Fruit fly (Drosophila melanogaster) whole organism, adult: Measurements from ENCODE around the gene Schip1.

Experiments
- CG11617 ChIP-seq: fragments of 200-800 bp; sonication (Bioruptor generic); optimal IDR thresholded peaks from 2 replicates; lab custom pipeline; 2017; ENCODE audit warnings: mild to moderate bottlenecking, missing biosample characterization, missing genetic modification reagents, missing genetic modification characterization
- CG12768 ChIP-seq: fragments of 200-800 bp; sonication (Bioruptor generic); optimal IDR thresholded peaks from 2 replicates; lab custom pipeline; 2017; ENCODE audit warnings: missing biosample characterization, missing genetic modification characterization, mild to moderate bottlenecking, moderate library complexity, missing genetic modification reagents
- CG14711 ChIP-seq: fragments of 200-800 bp; sonication (Bioruptor generic); optimal IDR thresholded peaks from 2 replicates; lab custom pipeline; 2018; ENCODE audit warnings: missing biosample characterization, mild to moderate bottlenecking, missing genetic modification characterization, moderate library complexity
- CG1620 ChIP-seq: fragments of 200-800 bp; sonication (Bioruptor generic); optimal IDR thresholded peaks from 2 replicates; lab custom pipeline; 2016; ENCODE audit warnings: missing biosample characterization, missing genetic modification characterization
- CG33017 ChIP-seq: fragments of 200-800 bp; sonication (Bioruptor generic); optimal IDR thresholded peaks from 2 replicates; lab custom pipeline; 2018; ENCODE audit warnings: missing biosample characterization, mild to moderate bottlenecking, missing genetic modification characterization, moderate library complexity
- CG5204 ChIP-seq: fragments of 200-800 bp; sonication (Bioruptor generic); optimal IDR thresholded peaks from 2 replicates; lab custom pipeline; 2016; ENCODE audit warnings: missing biosample characterization, missing genetic modification characterization
- CG7045 ChIP-seq: fragments of 200-800 bp; sonication (Bioruptor generic); optimal IDR thresholded peaks from 2 replicates; lab custom pipeline; 2017; ENCODE audit warnings: missing biosample characterization, mild to moderate bottlenecking, missing genetic modification characterization
- CG7101 ChIP-seq: fragments of 200-800 bp; sonication (Bioruptor generic); optimal IDR thresholded peaks from 2 replicates; lab custom pipeline; 2018; ENCODE audit warnings: missing biosample characterization, mild to moderate bottlenecking, missing genetic modification characterization, moderate library complexity
- Clk ChIP-seq: fragments of 200-800 bp; sonication (Bioruptor generic); optimal IDR thresholded peaks from 2 replicates; lab custom pipeline; 2017; ENCODE audit warnings: missing biosample characterization, missing genetic modification characterization
- Crg-1 ChIP-seq: fragments of 200-800 bp; sonication (Bioruptor generic); optimal IDR thresholded peaks from 2 replicates; lab custom pipeline; 2016; ENCODE audit warnings: missing biosample characterization, missing genetic modification characterization
- Hr96 ChIP-seq: fragments of 200-800 bp; sonication (Bioruptor generic); optimal IDR thresholded peaks from 2 replicates; lab custom pipeline; 2016; ENCODE audit warnings: missing biosample characterization, missing genetic modification characterization
- Mnt ChIP-seq: fragments of 200-800 bp; sonication (Bioruptor generic); optimal IDR thresholded peaks from 2 replicates; lab custom pipeline; 2016; ENCODE audit warnings: missing biosample characterization, mild to moderate bottlenecking, missing genetic modification characterization
- bab1 ChIP-seq: fragments of 200-800 bp; sonication (Bioruptor generic); optimal IDR thresholded peaks from 3 replicates; lab custom pipeline; 2019; ENCODE audit warnings: missing biosample characterization, mild to moderate bottlenecking, missing genetic modification characterization, moderate library complexity
- cic ChIP-seq: fragments of 200-800 bp; sonication (Bioruptor generic); optimal IDR thresholded peaks from 2 replicates; lab custom pipeline; 2017; ENCODE audit warnings: missing biosample characterization, mild to moderate bottlenecking, missing genetic modification characterization, moderate library complexity
- cnc ChIP-seq, 2 experiments: fragments of >200 bp; optimal IDR thresholded peaks; 2 replicates each; lab custom pipeline; 2017
- kay ChIP-seq: fragments of 200-800 bp; sonication (Bioruptor generic); peaks from one replicate; lab custom pipeline; 2016; ENCODE audit warnings: missing biosample characterization, missing genetic modification characterization, borderline replicate concordance
- ovo ChIP-seq: fragments of 200-800 bp; sonication (Bioruptor generic); optimal IDR thresholded peaks from 2 replicates; lab custom pipeline; 2016; ENCODE audit warnings: missing biosample characterization, missing genetic modification characterization
- pad ChIP-seq: fragments of 200-800 bp; sonication (Bioruptor generic); optimal IDR thresholded peaks from 3 replicates; lab custom pipeline; 2017; ENCODE audit warnings: missing biosample characterization, missing genetic modification characterization, mild to moderate bottlenecking, moderate library complexity, missing genetic modification reagents
- tj ChIP-seq: fragments of 200-800 bp; sonication (Bioruptor generic); optimal IDR thresholded peaks from 3 replicates; lab custom pipeline; 2017; ENCODE audit warnings: missing biosample characterization, mild to moderate bottlenecking, missing genetic modification characterization, moderate library complexity
- toe ChIP-seq: fragments of 200-800 bp; sonication (Bioruptor generic); optimal IDR thresholded peaks from 2 replicates; lab custom pipeline; 2016; ENCODE audit warnings: missing biosample characterization, missing genetic modification characterization

Schip1 gene

dm6 chr2L:10372297-10372696 is 41.4 kb upstream of the Schip1 start:
- TF ChIP-seq cic (GFP tag; lab: Kevin White, UChicago) (no peak), CG7101 (tag; lab: Kevin White, UChicago) (no peak), CG14711 (tag; lab: Kevin White, UChicago) (no peak), CG1620 (GFP tag; lab: Kevin White, UChicago) (no peak), pad (GFP tag; lab: Kevin White, UChicago) (no peak), Hr96 (no peak)

dm6 chr2L:10366525-10366924 is 35.6 kb upstream of the Schip1 start, which contains the start of gene CG5056:
TSS of gene CG5056 (plus strand) at chr2L:10366692.
- no peak for TF ChIP-seq cic (GFP tag; lab: Kevin White, UChicago)
- TF ChIP-seq CG14711 (tag; lab: Kevin White, UChicago) = peak; percentile 37
- TF ChIP-seq pad (GFP tag; lab: Kevin White, UChicago) = no peak
- TF ChIP-seq ovo (GFP tag; lab: Kevin White, UChicago) = no peak
- peak; percentile 10 for TF ChIP-seq CG33017
- TF ChIP-seq tj (GFP tag; lab: Kevin White, UChicago) = no peak
- no peak for TF ChIP-seq CG5204 (GFP tag; lab: Kevin White, UChicago)
- TF ChIP-seq CG7101 (tag; lab: Kevin White, UChicago) = no peak
- no peak for TF ChIP-seq CG1620 (GFP tag; lab: Kevin White, UChicago)
- TF ChIP-seq CG7045 = no peak
- peak; percentile 69 for TF ChIP-seq bab1 (GFP tag; lab: Kevin White, UChicago)
- no peak for TF ChIP-seq Clk (GFP tag; lab: Kevin White, UChicago)
- TF ChIP-seq Crg-1 (GFP tag; lab: Kevin White, UChicago) = peak; percentile 12
- no peak for TF ChIP-seq kay (GFP tag; lab: Kevin White, UChicago)
- no peak for TF ChIP-seq CG12768 (GFP tag; lab: Kevin White, UChicago)
- no peak for TF ChIP-seq Hr96
- no peak for TF ChIP-seq Mnt (GFP tag; lab: Kevin White, UChicago)
- no peak for TF ChIP-seq toe
- TF ChIP-seq cnc (optimal IDR thresholded peaks at IDR 0.05; lab: Kevin White, UChicago) = no peak
- no peak for TF ChIP-seq CG11617 (GFP tag; lab: Kevin White, UChicago)

- no peak for TF ChIP-seq cnc (optimal IDR thresholded peaks at IDR 0.05; lab: Kevin White, UChicago)
- TF ChIP-seq CG7101 (tag; lab: Kevin White, UChicago) = no peak
- no peak for TF ChIP-seq CG11617 (GFP tag; lab: Kevin White, UChicago)
- TF ChIP-seq Clk (GFP tag; lab: Kevin White, UChicago) = no peak
- no peak for TF ChIP-seq CG5204 (GFP tag; lab: Kevin White, UChicago)
- TF ChIP-seq CG12768 (GFP tag; lab: Kevin White, UChicago) = no peak
- no peak for TF ChIP-seq CG7045
- no peak for TF ChIP-seq CG14711 (tag; lab: Kevin White, UChicago)
- no peak for TF ChIP-seq tj (GFP tag; lab: Kevin White, UChicago)
These were observed 33.3 kb upstream of the Schip1 start, which contains the start of gene lft for dm6 chr2L:10364229-10364628. TSS of gene lft (plus strand) at chr2L:10364471.

dm6 chr2L:10362408-10363067 is 31.6 kb upstream of the Schip1 start, which contains the start of the genes Cand1 and pim:
TSS of gene Cand1 (minus strand) at chr2L:10362707.
TSS of gene pim (plus strand) at chr2L:10362989.
- TF ChIP-seq CG7101 (tag; lab: Kevin White, UChicago) (peak; percentile 50), CG33017 (no peak)

- TF ChIP-seq CG7101 (tag; lab: Kevin White, UChicago) (peak; percentile 36), CG7045 (no peak), CG11617 (GFP tag; lab: Kevin White, UChicago) (peak; percentile 35), Crg-1 (GFP tag; lab: Kevin White, UChicago) (no peak), Mnt (GFP tag; lab: Kevin White, UChicago) (no peak), Clk (GFP tag; lab: Kevin White, UChicago) (no peak), tj (GFP tag; lab: Kevin White, UChicago) (peak; percentile 72), CG1620 (GFP tag; lab: Kevin White, UChicago) (peak; percentile 6)
These were observed 25.6 kb upstream of the Schip1 start, which contains the start of the genes CtsL4 and ClpP for dm6 chr2L:10356508-10356907. TSS of gene CtsL4 (minus strand) at chr2L:10356597. TSS of gene ClpP (plus strand) at chr2L:10356795.

- no peak for TF ChIP-seq Hr96
- TF ChIP-seq ovo (GFP tag; lab: Kevin White, UChicago) = no peak
- TF ChIP-seq toe = no peak
- TF ChIP-seq cnc (optimal IDR thresholded peaks at IDR 0.05; lab: Kevin White, UChicago) = no peak
- no peak for TF ChIP-seq CG12768 (GFP tag; lab: Kevin White, UChicago)
- TF ChIP-seq cic (GFP tag; lab: Kevin White, UChicago) = no peak
- no peak for TF ChIP-seq CG7101 (tag; lab: Kevin White, UChicago)
- no peak for TF ChIP-seq Crg-1 (GFP tag; lab: Kevin White, UChicago)
- no peak for TF ChIP-seq CG14711 (tag; lab: Kevin White, UChicago)
- TF ChIP-seq CG33017 = no peak
- TF ChIP-seq pad (GFP tag; lab: Kevin White, UChicago) = no peak
- TF ChIP-seq Mnt (GFP tag; lab: Kevin White, UChicago) = no peak
- no peak for TF ChIP-seq tj (GFP tag; lab: Kevin White, UChicago)
- TF ChIP-seq kay (GFP tag; lab: Kevin White, UChicago) = no peak
- no peak for TF ChIP-seq bab1 (GFP tag; lab: Kevin White, UChicago)
These were observed 23.0 kb upstream of the Schip1 start, which contains the start of gene CG34367 for dm6 chr2L:10353871-10354270. TSS of gene CG34367 (minus strand) at chr2L:10353905.
